Fruit fly (Drosophila melanogaster) whole organism, adult: Measurements from ENCODE around the gene sif.

Source experiments
- CG33017 ChIP-seq: fragments of 200-800 bp; sonication (Bioruptor generic); optimal IDR thresholded peaks from 2 replicates; lab custom pipeline; 2018; ENCODE audit warnings: missing biosample characterization, mild to moderate bottlenecking, missing genetic modification characterization, moderate library complexity
- CG5204 ChIP-seq: fragments of 200-800 bp; sonication (Bioruptor generic); optimal IDR thresholded peaks from 2 replicates; lab custom pipeline; 2016; ENCODE audit warnings: missing biosample characterization, missing genetic modification characterization
- Mnt ChIP-seq: fragments of 200-800 bp; sonication (Bioruptor generic); optimal IDR thresholded peaks from 2 replicates; lab custom pipeline; 2016; ENCODE audit warnings: missing biosample characterization, mild to moderate bottlenecking, missing genetic modification characterization
- cic ChIP-seq: fragments of 200-800 bp; sonication (Bioruptor generic); optimal IDR thresholded peaks from 2 replicates; lab custom pipeline; 2017; ENCODE audit warnings: missing biosample characterization, mild to moderate bottlenecking, missing genetic modification characterization, moderate library complexity
- toe ChIP-seq: fragments of 200-800 bp; sonication (Bioruptor generic); optimal IDR thresholded peaks from 2 replicates; lab custom pipeline; 2016; ENCODE audit warnings: missing biosample characterization, missing genetic modification characterization

DNA sequence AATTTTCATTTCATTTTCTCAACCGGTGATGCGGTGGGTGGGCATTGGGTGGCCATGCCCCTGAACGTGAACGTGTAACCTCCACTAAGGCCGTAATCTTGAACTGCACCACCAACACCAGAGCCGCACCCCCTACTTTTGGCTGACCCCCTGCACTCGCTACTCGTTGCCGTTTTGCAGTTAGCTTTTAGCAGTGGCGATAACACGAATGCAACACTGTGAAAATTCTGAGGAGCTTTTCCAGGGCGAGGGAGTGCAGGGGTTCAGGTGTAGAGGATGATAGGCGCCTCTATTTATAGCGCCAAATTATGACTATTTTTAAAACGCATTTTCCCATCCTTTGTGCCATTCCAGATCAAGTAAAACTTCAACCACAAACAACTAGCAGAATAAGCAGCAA, 14.0 kb upstream of the sif start:
- TF ChIP-seq Mnt (GFP tag; lab: Kevin White, UChicago) (peak; percentile 66), CG33017 (tag; lab: Kevin White, UChicago) (peak; percentile 5), cic (GFP tag; lab: Kevin White, UChicago) (peak; percentile 73), CG5204 (GFP tag; lab: Kevin White, UChicago) (no peak), toe (GFP tag; lab: Kevin White, UChicago) (no peak)
